Worm (Caenorhabditis elegans) whole organism, late embryonic: ENCODE measurements around the gene Y116A8C.25.

Source experiments
- F13H6.1 ChIP-seq: sonication (generic microtip); optimal IDR thresholded peaks from 2 replicates; lab custom pipeline; 2016; ENCODE audit warnings: missing genetic modification characterization, missing compliant biosample characterization
- K09A11.1 ChIP-seq: sonication (generic microtip); optimal IDR thresholded peaks from 2 replicates; lab custom pipeline; 2017; ENCODE audit warnings: antibody characterized with exemption, mild to moderate bottlenecking, missing genetic modification characterization, missing compliant biosample characterization; ENCODE audit not compliant: insufficient read depth
- ceh-19 ChIP-seq: fragments of 200-800 bp; sonication (Bioruptor generic); optimal IDR thresholded peaks from 2 replicates; lab custom pipeline; 2018; ENCODE audit warnings: mild to moderate bottlenecking, missing genetic modification characterization, missing compliant biosample characterization
- ceh-6 ChIP-seq: fragments of 200-800 bp; sonication (Bioruptor generic); optimal IDR thresholded peaks from 2 replicates; lab custom pipeline; 2018; ENCODE audit warnings: mild to moderate bottlenecking, missing genetic modification characterization, missing compliant biosample characterization
- dmd-4 ChIP-seq: sonication (generic microtip); optimal IDR thresholded peaks from 2 replicates; lab custom pipeline; 2016; ENCODE audit warnings: borderline replicate concordance, missing genetic modification characterization, missing compliant biosample characterization
- lin-11 ChIP-seq: fragments of 200-800 bp; sonication (Bioruptor generic); optimal IDR thresholded peaks from 2 replicates; lab custom pipeline; 2018; ENCODE audit warnings: mild to moderate bottlenecking, missing genetic modification characterization, missing compliant biosample characterization
- nhr-11 ChIP-seq: fragments of 150-350 bp; optimal IDR thresholded peaks from 2 replicates; lab custom pipeline; 2014; ENCODE audit warnings: missing biosample characterization, missing genetic modification characterization
- odd-2 ChIP-seq: sonication (generic microtip); optimal IDR thresholded peaks from 2 replicates; lab custom pipeline; 2017; ENCODE audit warnings: antibody characterized with exemption, mild to moderate bottlenecking, missing genetic modification characterization, missing compliant biosample characterization
- pax-1 ChIP-seq: fragments of 150-350 bp; optimal IDR thresholded peaks from 2 replicates; lab custom pipeline; 2014; ENCODE audit warnings: missing biosample characterization, missing genetic modification characterization
- pha-4 ChIP-seq: fragments of 150-350 bp; optimal IDR thresholded peaks from 2 replicates; lab custom pipeline; 2018; ENCODE audit warnings: missing biosample characterization, missing genetic modification reagents, missing genetic modification characterization
- pqm-1 ChIP-seq: sonication (generic microtip); optimal IDR thresholded peaks from 2 replicates; lab custom pipeline; 2016; ENCODE audit warnings: missing genetic modification characterization, missing compliant biosample characterization
- pros-1 ChIP-seq: fragments of 150-350 bp; optimal IDR thresholded peaks from 2 replicates; lab custom pipeline; 2014; ENCODE audit warnings: missing biosample characterization, missing genetic modification reagents, missing genetic modification characterization
- tbx-2 ChIP-seq: sonication (generic microtip); optimal IDR thresholded peaks from 2 replicates; lab custom pipeline; 2016; ENCODE audit warnings: missing genetic modification characterization, missing compliant biosample characterization
- ztf-16 ChIP-seq: sonication (generic microtip); optimal IDR thresholded peaks from 2 replicates; lab custom pipeline; 2017; ENCODE audit warnings: missing genetic modification characterization, missing compliant biosample characterization

- TF ChIP-seq pha-4 (tag; lab: Kevin White, UChicago): no peak
- TF ChIP-seq odd-2 (tag; lab: Kevin White, UChicago): no peak
- TF ChIP-seq pqm-1 (tag; lab: Kevin White, UChicago): no peak
- TF ChIP-seq lin-11 (tag; lab: Kevin White, UChicago): no peak
- TF ChIP-seq pros-1: no peak
- no peak for TF ChIP-seq tbx-2 (tag; lab: Kevin White, UChicago)
- TF ChIP-seq ceh-6 (GFP tag; lab: Kevin White, UChicago): no peak
- no peak for TF ChIP-seq pax-1 (tag; lab: Kevin White, UChicago)
- TF ChIP-seq K09A11.1: no peak
- TF ChIP-seq ceh-19: no peak
- no peak for TF ChIP-seq nhr-11 (tag; lab: Kevin White, UChicago)
- TF ChIP-seq ztf-16: no peak
- no peak for TF ChIP-seq F13H6.1
- no peak for TF ChIP-seq dmd-4 (tag; lab: Kevin White, UChicago)
Observed at ce11 chrIV:17125967-17126366, 47.4 kb upstream of the Y116A8C.25 start.
